Worm (Caenorhabditis elegans): ENCODE results near the gene far-1.
A peak's percentile ranks its signal among the peaks of the same experiment; 100 is the strongest.

The far-1 gene

ce11 chrIII:9060267-9060666 is 20.7 kb downstream of the far-1 start (continued):
- TF ChIP-seq egl-43 (GFP tag; IDR thresholded peaks at IDR 0.05) = no peak
- peak; percentile 38 for TF ChIP-seq nhr-102 (tag; optimal IDR thresholded peaks at IDR 0.05)

- TF ChIP-seq nhr-28 (tag; optimal IDR thresholded peaks at IDR 0.05) (peak; percentile 13), lin-13 (GFP tag; optimal IDR thresholded peaks at IDR 0.05) (no peak), unc-62 (GFP tag; optimal IDR thresholded peaks at IDR 0.05 in 1 of 2) (peak in 1 of 2 experiments; percentile 93), unc-62 (tag; optimal IDR thresholded peaks at IDR 0.05) (no peak), mxl-3 (GFP tag; optimal IDR thresholded peaks at IDR 0.05) (peak; percentile 62), ama-1 (optimal IDR thresholded peaks at IDR 0.05) (peak; percentile 40), mes-2 (tag; optimal IDR thresholded peaks at IDR 0.05; ENCODE audit: poor library complexity, severe bottlenecking) (peak; percentile 36), R02D3.7 (tag; optimal IDR thresholded peaks at IDR 0.05) (no peak), zfp-2 (tag; optimal IDR thresholded peaks at IDR 0.05) (no peak), tra-1 (GFP tag; IDR thresholded peaks at IDR 0.05) (0 out of 2 replicates have a peak, but pooled peaks have one; percentile 8), Y48G9A.11 (GFP tag; IDR thresholded peaks at IDR 0.05) (no peak), hlh-30 (tag; optimal IDR thresholded peaks at IDR 0.05; ENCODE audit: insufficient read depth) (peak; percentile 7), dmd-8 (GFP tag; IDR thresholded peaks at IDR 0.05) (0 out of 2 replicates have a peak, but pooled peaks have one; percentile 26), zip-2 (tag; optimal IDR thresholded peaks at IDR 0.05) (no peak), pha-4 (GFP tag; IDR thresholded peaks at IDR 0.05) (peak; percentile 40; the same call in 1 of the 2 replicates), pha-4 (tag; optimal IDR thresholded peaks at IDR 0.05) (no peak), dmd-6 (GFP tag; IDR thresholded peaks at IDR 0.05) (peak; percentile 54), dve-1 (tag; optimal IDR thresholded peaks at IDR 0.05; ENCODE audit: insufficient read depth) (peak; percentile 80), T20F7.1 (GFP tag; optimal IDR thresholded peaks at IDR 0.05) (peak; percentile 45), aha-1 (tag) (peak; percentile 59), fos-1 (tag; optimal IDR thresholded peaks at IDR 0.05) (no peak), mdt-29 (GFP tag; IDR thresholded peaks at IDR 0.05) (peak; percentile 74), nhr-48 (tag; optimal IDR thresholded peaks at IDR 0.05) (peak; percentile 49), daf-16 (GFP tag; optimal IDR thresholded peaks at IDR 0.05) (no peak), daf-16 (tag; optimal IDR thresholded peaks at IDR 0.05) (peak; percentile 70), attf-4 (tag; optimal IDR thresholded peaks at IDR 0.05) (no peak), lin-38 (GFP tag; IDR thresholded peaks at IDR 0.05) (peak; percentile 46; the same call in 1 of the 2 replicates), skn-1 (tag; optimal IDR thresholded peaks at IDR 0.05) (no peak), hlh-11 (tag; optimal IDR thresholded peaks at IDR 0.05) (peak; percentile 54), hmg-1.1 (GFP tag; IDR thresholded peaks at IDR 0.05) (0 out of 2 replicates have a peak, but pooled peaks have one; percentile 31), lsy-2 (tag; optimal IDR thresholded peaks at IDR 0.05) (peak in 1 of 2 experiments; percentile 48), F49E8.2 (tag; optimal IDR thresholded peaks at IDR 0.05; ENCODE audit: borderline replicate concordance) (no peak)
Measured at ce11 chrIII:9058959-9059534, 21.9 kb downstream of the far-1 start, which contains the start of gene gst-1. TSS of gene gst-1 (plus strand) at chrIII:9059331.

- TF ChIP-seq dmd-6 (GFP tag; IDR thresholded peaks at IDR 0.05) = 0 out of 2 replicates have a peak, but pooled peaks have one; percentile 7
- TF ChIP-seq ctbp-1 (GFP tag; IDR thresholded peaks at IDR 0.05) = 0 out of 2 replicates have a peak, but pooled peaks have one; percentile 14
- TF ChIP-seq lim-7 (GFP tag; IDR thresholded peaks at IDR 0.05) = peak; percentile 23; the same call in 1 of the 2 replicates
- no peak for TF ChIP-seq lin-1 (GFP tag; IDR thresholded peaks at IDR 0.05)
- TF ChIP-seq rbr-2 (tag; optimal IDR thresholded peaks at IDR 0.05) = no peak
- TF ChIP-seq aha-1 (tag) = no peak
- TF ChIP-seq nhr-102 (tag; optimal IDR thresholded peaks at IDR 0.05) = no peak
Measured at ce11 chrIII:9054414-9055147, 26.4 kb downstream of the far-1 start, which contains the start of gene cls-2. TSS of gene cls-2 (plus strand) at chrIII:9055048.

All from whole organism, L4 larva.